Fruit fly (Drosophila melanogaster) whole organism, embryonic: Measurements from ENCODE around the gene CG13631.

Experiments used
- Ada2b ChIP-seq: fragments of 200-800 bp; sonication (Bioruptor generic); IDR thresholded peaks from 2 replicates; pipeline ENCODE4 v1.3.6; 2022; ENCODE audit warnings: missing biosample characterization, missing genetic modification characterization
- Awh ChIP-seq: fragments of 200-800 bp; sonication (Bioruptor generic); IDR thresholded peaks from 2 replicates; pipeline ENCODE4, ENCODE4 v1.3.6; 2022; ENCODE audit warnings: missing biosample characterization, missing genetic modification characterization
- CG10321 ChIP-seq: fragments of 200-800 bp; sonication (Bioruptor generic); IDR thresholded peaks from 2 replicates; pipeline ENCODE4 v1.3.6; 2022; ENCODE audit warnings: missing biosample characterization, missing genetic modification characterization
- CG10959 ChIP-seq: fragments of 200-800 bp; sonication (Bioruptor generic); IDR thresholded peaks from 2 replicates; pipeline ENCODE4 v1.3.6; 2022; ENCODE audit warnings: missing biosample characterization, missing genetic modification characterization
- CG11085 ChIP-seq: fragments of 200-800 bp; sonication (Bioruptor generic); IDR thresholded peaks from 2 replicates; pipeline ENCODE4 v1.3.6; 2022; ENCODE audit warnings: missing biosample characterization, missing genetic modification characterization
- CG14710 ChIP-seq: fragments of 200-800 bp; sonication (Bioruptor generic); optimal IDR thresholded peaks from 3 replicates; lab custom pipeline; 2019; ENCODE audit warnings: missing biosample characterization, mild to moderate bottlenecking, missing genetic modification characterization, moderate library complexity
- CG17359 ChIP-seq: fragments of 200-800 bp; sonication (Bioruptor generic); optimal IDR thresholded peaks from 3 replicates; lab custom pipeline; 2018; ENCODE audit warnings: missing biosample characterization, mild to moderate bottlenecking, missing genetic modification characterization, moderate library complexity
- CG18764 ChIP-seq: fragments of 200-800 bp; sonication (Bioruptor generic); optimal IDR thresholded peaks from 3 replicates; lab custom pipeline; 2016; ENCODE audit warnings: missing biosample characterization, missing genetic modification characterization
- CG2875 ChIP-seq: fragments of 200-800 bp; sonication (Bioruptor generic); optimal IDR thresholded peaks from 2 replicates; lab custom pipeline; 2017; ENCODE audit warnings: missing biosample characterization, mild to moderate bottlenecking, missing genetic modification characterization, missing genetic modification reagents
- CG32772 ChIP-seq: fragments of 200-800 bp; sonication (Bioruptor generic); IDR thresholded peaks from 2 replicates; pipeline ENCODE4 v1.3.6; 2022; ENCODE audit warnings: missing biosample characterization, missing genetic modification characterization
- CG5245 ChIP-seq: fragments of 200-800 bp; sonication (Bioruptor generic); optimal IDR thresholded peaks from 3 replicates; lab custom pipeline; 2016; ENCODE audit warnings: missing biosample characterization, missing genetic modification characterization
- CG6254 ChIP-seq: fragments of 200-800 bp; sonication (Bioruptor generic); optimal IDR thresholded peaks from 3 replicates; lab custom pipeline; 2017; ENCODE audit warnings: mild to moderate bottlenecking, missing biosample characterization, missing genetic modification reagents, missing genetic modification characterization
- CG6791 ChIP-seq: fragments of 200-800 bp; sonication (Bioruptor generic); IDR thresholded peaks from 3 replicates; pipeline ENCODE4 v1.3.6; 2022; ENCODE audit warnings: missing biosample characterization, missing genetic modification characterization; ENCODE audit not compliant: partially characterized antibody
- CG8388 ChIP-seq: fragments of 200-800 bp; sonication (Bioruptor generic); optimal IDR thresholded peaks from 2 replicates; lab custom pipeline; 2019; ENCODE audit warnings: missing biosample characterization, mild to moderate bottlenecking, missing genetic modification characterization, moderate library complexity
- CG8478 ChIP-seq: fragments of >200 bp; optimal IDR thresholded peaks from 2 replicates; lab custom pipeline; 2018
- E2f2 ChIP-seq: fragments of 200-800 bp; sonication (Bioruptor generic); IDR thresholded peaks from 2 replicates; pipeline ENCODE4 v1.3.6; 2022; ENCODE audit warnings: missing biosample characterization, missing genetic modification characterization
- Fer2 ChIP-seq: fragments of 200-800 bp; sonication (Bioruptor generic); optimal IDR thresholded peaks from 2 replicates; lab custom pipeline; 2018; ENCODE audit warnings: missing biosample characterization, mild to moderate bottlenecking, missing genetic modification characterization, moderate library complexity
- Hmr ChIP-seq: fragments of 200-800 bp; sonication (Bioruptor generic); optimal IDR thresholded peaks from 3 replicates; lab custom pipeline; 2017; ENCODE audit warnings: mild to moderate bottlenecking, missing biosample characterization, missing genetic modification reagents, missing genetic modification characterization
- Hsf ChIP-seq: fragments of 200-800 bp; sonication (Bioruptor generic); optimal IDR thresholded peaks from 3 replicates; lab custom pipeline; 2016; ENCODE audit warnings: missing biosample characterization, missing genetic modification characterization
- Kr ChIP-seq: fragments of 200-800 bp; sonication (Bioruptor generic); optimal IDR thresholded peaks from 2 replicates; lab custom pipeline; 2017; ENCODE audit warnings: missing biosample characterization, mild to moderate bottlenecking, missing genetic modification characterization
- Lhr ChIP-seq: fragments of 200-800 bp; sonication (Bioruptor generic); optimal IDR thresholded peaks from 3 replicates; lab custom pipeline; 2017; ENCODE audit warnings: mild to moderate bottlenecking, missing biosample characterization, missing genetic modification reagents, missing genetic modification characterization
- Neu2 ChIP-seq: fragments of 200-800 bp; sonication (Bioruptor generic); optimal IDR thresholded peaks from 3 replicates; lab custom pipeline; 2016; ENCODE audit warnings: missing biosample characterization, missing genetic modification characterization, borderline replicate concordance
- PHDP ChIP-seq: fragments of 200-800 bp; sonication (Bioruptor generic); optimal IDR thresholded peaks from 3 replicates; lab custom pipeline; 2018; ENCODE audit warnings: missing biosample characterization, mild to moderate bottlenecking, missing genetic modification characterization, moderate library complexity
- Poxn ChIP-seq: fragments of 200-800 bp; sonication (Bioruptor generic); IDR thresholded peaks from 2 replicates; pipeline ENCODE4 v1.3.6; 2022; ENCODE audit warnings: missing biosample characterization, missing genetic modification characterization
- Sry-β ChIP-seq: fragments of 200-800 bp; sonication (Bioruptor generic); optimal IDR thresholded peaks from 2 replicates; lab custom pipeline; 2018; ENCODE audit warnings: missing biosample characterization, mild to moderate bottlenecking, missing genetic modification characterization, moderate library complexity
- abd-A ChIP-seq: fragments of 200-800 bp; sonication (Bioruptor generic); optimal IDR thresholded peaks from 3 replicates; lab custom pipeline; 2019; ENCODE audit warnings: missing biosample characterization, mild to moderate bottlenecking, missing genetic modification characterization, moderate library complexity
- ato ChIP-seq: fragments of 200-800 bp; sonication (Bioruptor generic); IDR thresholded peaks from 2 replicates; pipeline ENCODE4 v1.3.6; 2022; ENCODE audit warnings: missing biosample characterization, missing genetic modification characterization; ENCODE audit not compliant: partially characterized antibody
- bbx ChIP-seq: fragments of 200-800 bp; sonication (Bioruptor generic); IDR thresholded peaks from 2 replicates; pipeline ENCODE4 v1.3.6; 2022; ENCODE audit warnings: missing biosample characterization, missing genetic modification characterization; ENCODE audit not compliant: partially characterized antibody
- cas ChIP-seq: fragments of 200-800 bp; sonication (Bioruptor generic); IDR thresholded peaks from 2 replicates; pipeline ENCODE4 v1.3.6; 2022; ENCODE audit warnings: missing biosample characterization, missing genetic modification characterization
- croc ChIP-seq: fragments of 200-800 bp; sonication (Bioruptor generic); conservative IDR thresholded peaks from 3 replicates; pipeline ENCODE4 v1.3.6; 2022; ENCODE audit warnings: missing biosample characterization, missing genetic modification characterization
- disco-r ChIP-seq: fragments of 200-800 bp; sonication (Bioruptor generic); optimal IDR thresholded peaks from 2 replicates; lab custom pipeline; 2016; ENCODE audit warnings: missing biosample characterization, missing genetic modification characterization
- emc ChIP-seq: fragments of 200-800 bp; sonication (Bioruptor generic); optimal IDR thresholded peaks from 2 replicates; lab custom pipeline; 2016; ENCODE audit warnings: missing biosample characterization, missing genetic modification characterization
- fd64A ChIP-seq: fragments of 200-800 bp; sonication (Bioruptor generic); optimal IDR thresholded peaks from 3 replicates; lab custom pipeline; 2018; ENCODE audit warnings: missing biosample characterization, mild to moderate bottlenecking, missing genetic modification characterization
- gcm ChIP-seq: fragments of 200-800 bp; sonication (Bioruptor generic); optimal IDR thresholded peaks from 2 replicates; lab custom pipeline; 2019; ENCODE audit warnings: missing biosample characterization, mild to moderate bottlenecking, missing genetic modification characterization, moderate library complexity
- gt ChIP-seq: fragments of 200-800 bp; sonication (Bioruptor generic); IDR thresholded peaks from 2 replicates; pipeline ENCODE4 v1.3.6; 2022; ENCODE audit warnings: missing biosample characterization, missing genetic modification characterization
- hkb ChIP-seq, 2 experiments: fragments of 200-800 bp in 1 of 2; fragments of >200 bp in 1 of 2; sonication (Bioruptor generic) in 1 of 2; IDR thresholded peaks in 1 of 2; optimal IDR thresholded peaks in 1 of 2; 2 replicates each; pipeline versions ENCODE4 v1.3.6 to Lab custom; 2017 to 2022; ENCODE audit warnings: missing biosample characterization in 1 of 2, missing genetic modification characterization in 1 of 2
- jumu ChIP-seq: fragments of 200-800 bp; sonication (Bioruptor generic); optimal IDR thresholded peaks from 3 replicates; lab custom pipeline; 2016; ENCODE audit warnings: missing biosample characterization, missing genetic modification characterization
- luna ChIP-seq: fragments of 200-800 bp; sonication (Bioruptor generic); optimal IDR thresholded peaks from 2 replicates; lab custom pipeline; 2016; ENCODE audit warnings: missing biosample characterization, missing genetic modification characterization
- mirr ChIP-seq: fragments of 200-800 bp; sonication (Bioruptor generic); optimal IDR thresholded peaks from 3 replicates; lab custom pipeline; 2018; ENCODE audit warnings: missing biosample characterization, mild to moderate bottlenecking, missing genetic modification characterization
- pan ChIP-seq, 4 experiments: fragments of >200 bp in 3 of 4; fragments of 200-800 bp in 1 of 4; sonication (Bioruptor generic) in 1 of 4; optimal IDR thresholded peaks in 3 of 4; IDR thresholded peaks in 1 of 4; 2 replicates each; pipeline versions ENCODE4 v1.3.6 to Lab custom; 2017 to 2022; ENCODE audit warnings: missing biosample characterization in 2 of 4, missing genetic modification characterization in 2 of 4, mixed read lengths in 1 of 4
- row ChIP-seq: fragments of 200-800 bp; sonication (Bioruptor generic); IDR thresholded peaks from 3 replicates; pipeline ENCODE4 v1.3.6; 2022; ENCODE audit warnings: missing biosample characterization, missing genetic modification characterization
- sens ChIP-seq: fragments of 200-800 bp; sonication (Bioruptor generic); peaks from one replicate; lab custom pipeline; 2016; ENCODE audit warnings: missing biosample characterization, missing genetic modification characterization
- tap ChIP-seq: fragments of 200-800 bp; optimal IDR thresholded peaks from 3 replicates; lab custom pipeline; 2019; ENCODE audit warnings: missing biosample characterization, mild to moderate bottlenecking, missing genetic modification characterization, moderate library complexity
- tna ChIP-seq: fragments of 200-800 bp; sonication (Bioruptor generic); IDR thresholded peaks from 2 replicates; pipeline ENCODE4 v1.3.6; 2022; ENCODE audit warnings: missing biosample characterization, missing genetic modification characterization; ENCODE audit not compliant: partially characterized antibody
- toy ChIP-seq: fragments of 200-800 bp; sonication (Bioruptor generic); IDR thresholded peaks from 2 replicates; pipeline ENCODE4 v1.3.6; 2022; ENCODE audit warnings: missing biosample characterization, missing genetic modification characterization
- ttk ChIP-seq: fragments of 200-800 bp; sonication (Bioruptor generic); IDR thresholded peaks from 2 replicates; pipeline ENCODE4 v2.1.2; 2022; ENCODE audit warnings: missing biosample characterization, missing genetic modification characterization
- unc-4 ChIP-seq: fragments of 200-800 bp; sonication (Bioruptor generic); IDR thresholded peaks from 2 replicates; pipeline ENCODE4 v1.3.6; 2022; ENCODE audit warnings: missing biosample characterization, missing genetic modification characterization; ENCODE audit not compliant: partially characterized antibody
- usp ChIP-seq: fragments of >200 bp; optimal IDR thresholded peaks from 2 replicates; lab custom pipeline; 2017; ENCODE audit warnings: missing biosample characterization, missing genetic modification characterization

Gene CG13631

DNA sequence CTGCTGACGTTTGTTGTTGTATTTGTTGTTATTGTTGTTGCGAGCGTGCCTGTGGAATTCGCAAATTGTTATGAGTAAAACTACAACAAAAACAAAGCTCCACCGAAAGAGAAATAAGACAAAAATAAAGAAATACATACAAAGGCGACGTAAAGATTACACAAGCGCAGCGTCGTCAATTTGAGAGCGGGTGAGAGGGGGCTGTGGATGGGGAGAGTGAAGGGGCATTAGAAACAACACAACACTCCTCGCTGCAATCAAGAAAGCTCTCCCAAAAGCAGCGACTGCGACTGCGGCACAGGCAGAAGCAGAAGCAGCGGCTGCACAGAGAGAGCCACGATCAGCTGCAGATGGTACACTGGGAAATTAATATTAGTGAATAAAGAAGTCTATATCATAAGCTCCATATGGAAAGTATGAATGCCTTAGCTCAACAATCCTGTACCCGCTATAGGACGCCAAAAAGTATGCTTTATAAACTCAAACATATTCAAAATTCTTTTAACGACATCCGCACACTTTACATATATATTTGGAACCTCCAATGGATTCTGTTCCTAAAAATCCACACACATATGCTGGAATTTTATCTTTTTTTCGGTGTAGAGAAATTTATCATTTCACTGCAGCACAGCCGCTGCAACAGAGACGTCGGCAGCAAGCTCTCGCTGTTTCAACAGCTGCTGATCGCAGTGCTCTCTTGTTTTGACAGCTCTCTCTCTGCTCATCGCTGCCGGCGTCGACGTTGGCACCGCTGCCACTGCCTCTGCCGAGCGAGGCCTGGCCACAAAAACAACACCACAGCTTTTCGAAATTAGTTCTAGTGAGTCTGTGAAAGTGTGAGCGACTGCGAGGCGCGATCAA is at the start of gene CG13631 (continued):
- peak; percentile 96 for TF ChIP-seq CG17359 (tag; lab: Kevin White, UChicago)
- TF ChIP-seq unc-4 (GFP tag; lab: Robert Waterston, UW), result no peak
- no peak for TF ChIP-seq bbx (GFP tag; lab: Robert Waterston, UW)
- peak; percentile 97 for TF ChIP-seq CG14710
- TF ChIP-seq jumu (GFP tag; lab: Kevin White, UChicago), result peak; percentile 95
- TF ChIP-seq PHDP (tag; lab: Kevin White, UChicago), result peak; percentile 93
- TF ChIP-seq CG10321 (GFP tag; lab: Robert Waterston, UW), result no peak
- peak; percentile 94 for TF ChIP-seq row (GFP tag; lab: Robert Waterston, UW)
- TF ChIP-seq CG11085 (GFP tag; lab: Robert Waterston, UW), result no peak; the same call in 1 of the 2 replicates
- TF ChIP-seq croc (GFP tag; lab: Robert Waterston, UW), result peak; percentile 97
- peak; percentile 10 for TF ChIP-seq emc (GFP tag; lab: Kevin White, UChicago)
- TF ChIP-seq disco-r (GFP tag; lab: Kevin White, UChicago), result peak; percentile 86
- TF ChIP-seq Hmr (GFP tag; lab: Kevin White, UChicago), result peak; percentile 62
- TF ChIP-seq gcm (GFP tag; lab: Kevin White, UChicago), result peak; percentile 94
- no peak for TF ChIP-seq ato (GFP tag; lab: Robert Waterston, UW)
- peak; percentile 96 for TF ChIP-seq CG8388 (GFP tag; lab: Kevin White, UChicago)
- TF ChIP-seq tap, result peak; percentile 93
- peak; percentile 64; the same call in 1 of the 2 replicates for TF ChIP-seq toy (GFP tag; lab: Robert Waterston, UW)
- TF ChIP-seq Awh (GFP tag; lab: Robert Waterston, UW), result peak; percentile 88
- TF ChIP-seq CG8478 (lab: Kevin White, UChicago), result no peak
- TF ChIP-seq abd-A (tag; lab: Kevin White, UChicago), result no peak
- TF ChIP-seq sens (GFP tag; lab: Kevin White, UChicago), result peak; percentile 100
- TF ChIP-seq luna, result no peak
- TF ChIP-seq CG6791 (GFP tag; lab: Robert Waterston, UW), result no peak
- peak; percentile 96 for TF ChIP-seq ttk (GFP tag; lab: Robert Waterston, UW)
- TF ChIP-seq Sry-β, result peak; percentile 68
- TF ChIP-seq pan (optimal IDR thresholded peaks at IDR 0.05; lab: Kevin White, UChicago), result no peak
- TF ChIP-seq pan (GFP tag; optimal IDR thresholded peaks at IDR 0.05 in 1 of 2, IDR thresholded peaks at IDR 0.05 in 1 of 2), result peak in 1 of 2 experiments; percentile 89
- TF ChIP-seq gt (GFP tag; lab: Robert Waterston, UW), result peak; percentile 92
- TF ChIP-seq Kr (GFP tag; lab: Kevin White, UChicago), result no peak
- TF ChIP-seq tna (GFP tag; lab: Robert Waterston, UW), result no peak
- TF ChIP-seq Ada2b (GFP tag; lab: Robert Waterston, UW), result peak; percentile 82
- TF ChIP-seq CG6254, result peak; percentile 95
- TF ChIP-seq mirr (GFP tag; lab: Kevin White, UChicago), result no peak
- peak; percentile 65 for TF ChIP-seq E2f2
- TF ChIP-seq usp (GFP tag; lab: Kevin White, UChicago), result no peak
- TF ChIP-seq cas (GFP tag; lab: Robert Waterston, UW), result 0 out of 2 replicates have a peak, but pooled peaks have one; percentile 36
- peak; percentile 96 for TF ChIP-seq Hsf (GFP tag; lab: Kevin White, UChicago)
- TF ChIP-seq Fer2 (tag; lab: Kevin White, UChicago), result peak; percentile 61
- TF ChIP-seq Lhr, result peak; percentile 93
- TF ChIP-seq CG18764, result peak; percentile 90
- peak; percentile 94 for TF ChIP-seq CG32772 (GFP tag; lab: Robert Waterston, UW)
- TF ChIP-seq fd64A (GFP tag; lab: Kevin White, UChicago), result peak; percentile 90
- no peak for TF ChIP-seq Poxn
- TF ChIP-seq Neu2 (GFP tag; lab: Kevin White, UChicago), result no peak
- TF ChIP-seq hkb (optimal IDR thresholded peaks at IDR 0.05; lab: Kevin White, UChicago), result no peak
- TF ChIP-seq hkb (GFP tag; IDR thresholded peaks at IDR 0.05; lab: Robert Waterston, UW), result peak; percentile 93
- peak; percentile 97 for TF ChIP-seq CG2875 (GFP tag; lab: Kevin White, UChicago)
- TF ChIP-seq CG10959 (GFP tag; lab: Robert Waterston, UW), result peak; percentile 83
- TF ChIP-seq CG5245 (GFP tag; lab: Kevin White, UChicago), result peak; percentile 94
